Worm (Caenorhabditis elegans) whole organism, early embryonic: ENCODE data around the gene F07G6.5.

ENCODE experiments used
- aly-1 ChIP-seq: sonication (generic microtip); optimal IDR thresholded peaks from 2 replicates; lab custom pipeline; 2016; ENCODE audit warnings: missing genetic modification characterization, missing compliant biosample characterization
- ama-1 ChIP-seq: fragments of 150-350 bp; optimal IDR thresholded peaks from 2 replicates; lab custom pipeline; 2014
- flt-1 ChIP-seq: fragments of 200-800 bp; sonication (Bioruptor generic); IDR thresholded peaks from 2 replicates; pipeline ENCODE4 v1.3.6; 2022; ENCODE audit warnings: missing genetic modification characterization, missing compliant biosample characterization
- hmg-4 ChIP-seq: fragments of 200-800 bp; sonication (Bioruptor generic); optimal IDR thresholded peaks from 2 replicates; lab custom pipeline; 2018; ENCODE audit warnings: mild to moderate bottlenecking, missing genetic modification characterization, missing compliant biosample characterization

ce11 chrX:1735941-1736340 is 29.5 kb upstream of the F07G6.5 start, which contains the start of gene F07G6.12:
- TF ChIP-seq ama-1 (lab: Kevin White, UChicago) (no peak), flt-1 (GFP tag; lab: Robert Waterston, UW) (no peak), hmg-4 (GFP tag; lab: Kevin White, UChicago) (no peak), aly-1 (tag; lab: Kevin White, UChicago) (no peak)
